Fruit fly (Drosophila melanogaster) whole organism, wandering third instar larva: ENCODE results near the gene CG43895.

ENCODE experiments used
- Dif ChIP-seq: fragments of 200-275, 200-300 bp; sonication (Bioruptor generic); optimal IDR thresholded peaks from 2 replicates; lab custom pipeline; 2018; ENCODE audit warnings: missing biosample characterization, missing genetic modification characterization; ENCODE audit not compliant: partially characterized antibody
- Hr78 ChIP-seq: fragments of >200 bp; optimal IDR thresholded peaks from 2 replicates; lab custom pipeline; 2017; ENCODE audit warnings: missing biosample characterization, missing genetic modification characterization
- Hr83 ChIP-seq: fragments of 200-300 bp; sonication (Bioruptor generic); optimal IDR thresholded peaks from 2 replicates; lab custom pipeline; 2016; ENCODE audit warnings: missing biosample characterization, mild to moderate bottlenecking, missing genetic modification characterization, moderate library complexity; ENCODE audit not compliant: poor library complexity, severe bottlenecking
- OdsH ChIP-seq: fragments of 200-800 bp; sonication (Bioruptor generic); optimal IDR thresholded peaks from 2 replicates; lab custom pipeline; 2016; ENCODE audit warnings: missing biosample characterization, mild to moderate bottlenecking, missing genetic modification characterization
- Vsx2 ChIP-seq: fragments of 200-300, 225-300 bp; sonication (Bioruptor generic); optimal IDR thresholded peaks from 2 replicates; lab custom pipeline; 2018; ENCODE audit warnings: missing biosample characterization, missing genetic modification characterization; ENCODE audit not compliant: partially characterized antibody
- dl ChIP-seq, 2 experiments: fragments of 175-275, 200-275 bp in 1 of 2; fragments of 200-275 bp in 1 of 2; sonication (Bioruptor generic); optimal IDR thresholded peaks; lab custom pipeline; 2018; ENCODE audit warnings: mild to moderate bottlenecking in 2 of 2, missing biosample characterization in 2 of 2, missing genetic modification characterization in 2 of 2, moderate library complexity in 2 of 2; ENCODE audit not compliant: partially characterized antibody in 2 of 2, insufficient read depth in 1 of 2
- h ChIP-seq: fragments of 200-800 bp; sonication (Bioruptor generic); optimal IDR thresholded peaks from 3 replicates; lab custom pipeline; 2016; ENCODE audit warnings: missing biosample characterization, mild to moderate bottlenecking, missing genetic modification characterization
- pan ChIP-seq: fragments of >200 bp; optimal IDR thresholded peaks from 2 replicates; lab custom pipeline; 2017

DNA sequence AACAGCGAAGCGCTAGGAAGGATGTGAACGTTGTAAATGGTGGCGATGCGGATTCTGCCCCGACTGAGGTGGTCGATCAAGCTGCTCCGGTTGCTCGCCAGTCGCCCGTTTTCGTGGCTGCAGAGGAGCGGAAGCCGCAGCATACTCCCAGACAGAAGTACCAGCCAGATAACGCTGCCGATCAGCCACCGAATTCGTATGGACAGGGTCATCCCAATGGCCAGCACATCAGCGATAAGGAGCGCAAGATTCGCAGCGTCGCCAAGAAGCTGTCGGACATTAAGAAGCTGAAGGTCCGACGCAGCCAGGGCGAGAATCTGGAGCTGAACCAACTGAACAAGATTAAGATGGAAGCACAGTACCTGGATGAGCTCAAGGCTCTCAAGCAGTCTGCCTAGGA, 13.6 kb upstream of the CG43895 start:
- no peak for TF ChIP-seq h (GFP tag; lab: Kevin White, UChicago)
- no peak for TF ChIP-seq pan (lab: Kevin White, UChicago)
- TF ChIP-seq Hr78 (GFP tag; lab: Kevin White, UChicago): no peak
- TF ChIP-seq Dif (GFP tag; lab: Kevin White, UChicago): no peak
- TF ChIP-seq Hr83: no peak
- TF ChIP-seq dl (GFP tag; optimal IDR thresholded peaks at IDR 0.05; lab: Kevin White, UChicago; ENCODE audit: insufficient read depth in 1 of 2, partially characterized antibody in 2 of 2): no peak
- TF ChIP-seq Vsx2 (GFP tag; lab: Kevin White, UChicago): no peak
- no peak for TF ChIP-seq OdsH (GFP tag; lab: Kevin White, UChicago)
